Fruit fly (Drosophila melanogaster) S2 (cell line): ENCODE data around the gene CG13471.

Experiments
- CG8478 ChIP-seq: fragments of >200 bp; optimal IDR thresholded peaks from 2 replicates; lab custom pipeline; 2018
- CTCF ChIP-seq, 2 experiments: fragments of >200 bp; optimal IDR thresholded peaks; 2 replicates each; lab custom pipeline; 2018

DNA sequence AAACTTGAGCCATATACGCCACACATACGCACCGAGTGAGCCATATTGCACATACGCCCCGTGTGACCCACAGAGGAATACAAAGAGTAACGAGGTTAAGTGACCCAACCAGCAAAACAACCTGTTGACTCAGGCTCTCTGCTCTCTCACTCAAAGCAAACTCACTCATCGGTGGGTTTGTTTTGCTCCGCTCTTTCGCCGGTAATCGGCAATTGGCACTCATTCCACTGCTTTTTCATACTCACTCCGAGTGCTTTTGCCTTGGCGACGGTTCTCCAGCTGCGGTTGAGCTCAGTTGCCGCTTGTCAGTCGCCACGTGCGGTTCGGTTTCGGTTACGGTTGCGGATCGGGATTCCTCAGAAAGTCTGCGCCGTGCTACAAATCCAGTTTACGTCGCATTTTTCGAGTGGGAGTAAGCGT, 26.8 kb downstream of the CG13471 start:
- no peak for TF ChIP-seq CG8478 (lab: Kevin White, UChicago)
- TF ChIP-seq CTCF (optimal IDR thresholded peaks at IDR 0.05; lab: Kevin White, UChicago) = no peak
